Fruit fly (Drosophila melanogaster): ENCODE data around the gene CG14285.

Gene CG14285

DNA sequence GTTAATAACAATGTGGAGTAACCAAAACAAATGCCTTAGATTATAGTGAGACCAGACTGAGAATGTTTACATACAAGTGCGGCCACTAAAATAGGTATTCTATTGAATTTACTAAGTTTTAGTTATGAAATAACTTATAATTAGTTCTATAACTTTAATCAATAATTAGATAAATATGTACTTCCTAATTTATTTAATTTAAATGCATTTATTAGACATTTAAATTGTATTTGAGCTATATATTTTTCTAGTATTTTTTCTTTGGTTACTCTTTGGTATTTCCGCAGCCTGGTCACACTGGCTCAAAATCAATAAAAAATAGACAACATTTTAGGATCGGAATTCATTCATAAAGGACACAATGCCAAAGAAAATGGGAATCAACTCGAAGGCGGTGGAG, 6.3 kb downstream of the CG14285 start, which contains the start of the genes Prp18 and CG6013:
Gene Prp18, minus strand, starts transcription at position 62 of the 400 bp plus-strand sequence.
Gene CG6013, plus strand, starts transcription at position 294 of the 400 bp plus-strand sequence.
- peak; percentile 57 for TF ChIP-seq CG17801 (GFP tag; optimal IDR thresholded peaks at IDR 0.05; ENCODE audit: partially characterized antibody)

DNA sequence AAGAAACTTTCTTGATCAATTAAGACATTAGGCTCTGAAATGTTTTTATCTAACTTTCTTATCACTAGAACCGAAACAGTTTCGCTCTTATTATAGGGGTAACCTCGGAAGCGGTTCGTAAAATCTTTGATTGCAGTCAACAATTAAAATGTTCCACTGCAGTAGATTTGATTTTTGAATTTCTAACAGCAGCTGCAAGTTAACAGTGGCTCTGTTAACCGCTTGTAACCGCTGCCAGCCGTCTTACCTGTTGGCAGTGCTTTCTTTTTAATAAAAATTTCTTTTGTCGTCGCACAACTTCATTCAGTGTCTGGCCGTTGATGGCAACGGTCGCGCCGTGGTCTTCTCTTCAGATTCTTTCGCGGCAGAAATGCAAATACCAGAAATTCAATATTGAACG, 8.3 kb downstream of the CG14285 start, which contains the start of gene CG6026:
Gene CG6026, plus strand, starts transcription at position 301 of the 400 bp plus-strand sequence.
- no peak for TF ChIP-seq CG17801 (GFP tag; optimal IDR thresholded peaks at IDR 0.05; ENCODE audit: partially characterized antibody)

DNA sequence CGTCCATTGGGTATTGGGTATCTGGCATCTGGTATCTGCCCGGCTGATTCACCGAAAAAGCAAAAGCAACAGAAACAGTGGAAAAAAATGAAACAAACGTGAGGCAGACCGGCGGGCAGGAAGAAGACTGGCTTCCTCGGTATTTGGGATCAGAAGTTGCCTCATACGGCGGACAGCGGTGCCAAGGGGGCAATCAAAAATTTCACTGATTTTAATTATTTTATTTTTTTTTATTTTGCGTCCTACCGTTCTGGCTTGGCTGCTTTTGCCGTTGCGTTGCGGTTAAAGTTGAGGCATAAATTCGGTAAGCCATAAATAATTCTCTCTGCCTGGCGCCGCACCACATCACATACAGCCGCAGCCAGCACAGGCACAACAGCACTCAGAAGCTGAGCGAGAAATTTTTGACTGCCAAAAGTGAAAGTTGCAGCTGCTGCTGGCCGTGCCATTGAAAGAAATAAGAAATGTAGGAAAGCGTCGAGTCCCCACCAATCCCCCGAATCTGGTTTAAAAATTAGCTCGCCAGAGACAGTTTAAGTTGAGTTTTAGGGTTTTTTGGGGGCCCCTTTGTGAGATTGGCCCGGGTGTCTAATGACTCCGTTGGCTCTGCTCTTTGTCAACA, 11.7 kb downstream of the CG14285 start:
- TF ChIP-seq CG17801 (GFP tag; optimal IDR thresholded peaks at IDR 0.05; ENCODE audit: partially characterized antibody): no peak

DNA sequence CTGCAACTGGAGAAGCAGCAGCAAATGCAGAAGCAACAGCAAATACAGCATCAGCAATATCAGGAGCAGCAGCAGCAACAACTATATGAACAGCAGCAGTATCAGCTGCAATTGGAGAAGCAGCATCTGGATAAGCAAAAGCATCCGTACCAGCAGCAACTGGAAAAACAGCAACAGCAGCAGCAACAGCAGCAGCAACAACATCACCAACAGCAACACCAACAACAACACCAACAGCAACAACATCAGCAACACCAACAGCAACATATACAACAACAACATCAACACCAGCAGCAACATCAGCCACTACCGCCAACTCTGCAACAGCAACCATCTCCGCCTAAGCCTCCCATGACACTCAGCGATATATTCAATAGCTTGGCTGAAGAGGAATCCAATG, 15.8 kb downstream of the CG14285 start:
- no peak for TF ChIP-seq CG17801 (GFP tag; optimal IDR thresholded peaks at IDR 0.05; ENCODE audit: partially characterized antibody)

DNA sequence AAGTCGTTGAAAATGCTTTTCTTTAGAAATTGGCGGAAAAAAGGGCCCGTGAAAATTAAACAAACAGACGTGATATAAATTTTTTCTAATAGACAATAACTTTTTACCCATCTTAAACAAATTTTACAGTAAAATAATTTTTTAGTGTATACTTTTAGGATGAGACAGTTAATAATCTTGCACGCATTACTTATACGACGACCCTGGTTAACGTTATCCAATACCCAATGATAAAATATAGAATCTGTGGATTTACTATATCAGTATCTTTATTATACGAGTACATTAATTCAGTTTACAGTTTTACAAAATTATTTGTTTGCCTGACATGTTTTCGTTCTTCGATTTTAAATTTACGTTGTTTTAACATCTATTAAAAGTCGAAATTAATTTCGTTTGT, 19.7 kb downstream of the CG14285 start:
- TF ChIP-seq CG17801 (GFP tag; optimal IDR thresholded peaks at IDR 0.05; ENCODE audit: partially characterized antibody): no peak

DNA sequence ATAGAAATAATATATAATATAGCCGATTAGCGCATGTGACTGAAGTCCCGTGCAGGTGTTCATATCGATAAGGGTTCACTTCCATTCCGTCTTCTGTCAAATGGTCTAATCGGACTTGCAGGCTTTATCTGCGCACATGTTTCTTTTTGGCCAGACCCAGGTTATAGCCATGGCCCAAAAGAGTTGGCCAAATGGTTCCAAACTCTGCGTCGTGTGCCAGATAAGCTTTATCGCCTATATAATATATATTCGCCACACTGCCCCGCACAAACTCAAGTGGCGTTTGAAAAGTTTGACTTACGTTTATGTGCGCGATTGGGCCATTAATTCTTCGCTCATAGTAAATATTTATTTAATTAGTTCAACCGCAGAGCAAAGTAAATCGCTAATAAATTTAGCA, 26.3 kb downstream of the CG14285 start:
- no peak for TF ChIP-seq CG17801 (GFP tag; optimal IDR thresholded peaks at IDR 0.05; ENCODE audit: partially characterized antibody)

DNA sequence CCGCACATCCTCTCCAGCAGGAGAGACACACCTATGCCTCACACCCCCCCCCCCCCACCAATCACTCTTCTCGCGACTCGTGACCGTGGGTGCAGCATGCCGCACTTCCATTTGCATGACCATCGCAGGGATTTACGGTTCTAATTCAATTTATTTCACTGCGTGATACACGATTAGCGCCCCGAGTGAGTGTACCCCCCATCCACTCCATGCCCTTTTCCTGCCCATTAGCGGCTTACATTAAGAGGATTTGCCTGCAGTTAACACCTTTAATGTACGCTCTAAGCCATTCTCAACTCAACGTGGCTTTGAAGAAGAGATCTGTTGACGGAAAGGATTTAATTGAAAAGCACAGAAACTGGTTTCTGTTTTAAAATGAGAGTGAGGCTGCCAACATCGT, 27.6 kb downstream of the CG14285 start:
- no peak for TF ChIP-seq CG17801 (GFP tag; optimal IDR thresholded peaks at IDR 0.05; ENCODE audit: partially characterized antibody)

DNA sequence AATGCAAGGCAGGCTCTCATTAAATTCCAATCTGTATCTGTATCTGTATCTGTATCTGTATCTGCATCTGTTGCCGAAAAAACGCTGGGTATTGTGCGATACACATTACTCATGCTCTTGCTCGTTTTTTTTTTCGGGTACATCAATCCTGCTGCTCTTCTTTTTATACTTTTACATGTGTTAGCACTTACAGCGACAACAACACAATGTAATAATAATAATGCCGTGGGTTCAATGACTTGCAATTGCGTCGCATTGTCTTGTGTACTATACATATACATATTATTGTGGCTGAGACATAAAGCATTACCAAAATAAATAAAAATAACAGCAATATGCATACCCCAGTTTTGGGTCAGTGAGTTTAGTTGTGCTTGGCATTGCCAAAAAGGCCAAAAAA, 29.9 kb downstream of the CG14285 start:
- no peak for TF ChIP-seq CG17801 (GFP tag; optimal IDR thresholded peaks at IDR 0.05; ENCODE audit: partially characterized antibody)

DNA sequence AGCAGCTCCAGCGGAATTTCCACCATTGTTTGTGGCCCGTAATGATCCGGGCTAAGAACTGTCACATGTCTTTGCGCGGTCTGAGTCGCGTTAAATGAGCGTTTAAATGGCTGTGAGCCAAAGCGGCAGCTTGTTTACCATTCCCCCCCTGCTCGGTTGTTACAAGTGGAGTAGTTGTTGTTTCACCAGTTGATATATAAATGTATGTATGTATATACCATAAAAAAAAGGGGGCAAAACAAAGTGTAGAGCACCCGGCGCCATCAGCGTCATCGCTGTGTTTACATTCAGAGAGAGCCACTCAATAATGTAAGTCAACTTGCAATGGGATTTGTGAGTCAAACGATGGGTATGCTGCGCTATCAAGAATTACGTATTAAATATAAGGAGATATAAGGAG, 32.0 kb downstream of the CG14285 start:
- TF ChIP-seq CG17801 (GFP tag; optimal IDR thresholded peaks at IDR 0.05; ENCODE audit: partially characterized antibody): no peak

DNA sequence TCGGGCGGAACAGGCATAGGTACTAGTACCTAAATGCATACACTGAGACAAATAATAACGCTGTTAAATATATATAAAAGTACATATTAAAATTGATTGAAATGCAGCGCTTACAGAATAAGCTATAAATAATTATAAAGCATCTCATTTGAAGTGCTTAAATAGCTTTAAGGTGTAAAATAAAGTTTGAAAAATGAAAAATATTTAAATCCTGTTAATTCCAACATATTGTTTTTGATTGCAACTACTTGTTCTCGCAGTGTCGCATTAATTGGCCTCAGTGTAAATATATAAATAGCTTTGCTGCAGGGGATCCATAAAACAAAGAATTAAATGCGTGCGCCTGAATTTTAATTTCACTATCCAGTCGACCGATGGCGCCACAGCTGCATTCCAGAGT, 33.5 kb downstream of the CG14285 start:
- no peak for TF ChIP-seq CG17801 (GFP tag; optimal IDR thresholded peaks at IDR 0.05; ENCODE audit: partially characterized antibody)

DNA sequence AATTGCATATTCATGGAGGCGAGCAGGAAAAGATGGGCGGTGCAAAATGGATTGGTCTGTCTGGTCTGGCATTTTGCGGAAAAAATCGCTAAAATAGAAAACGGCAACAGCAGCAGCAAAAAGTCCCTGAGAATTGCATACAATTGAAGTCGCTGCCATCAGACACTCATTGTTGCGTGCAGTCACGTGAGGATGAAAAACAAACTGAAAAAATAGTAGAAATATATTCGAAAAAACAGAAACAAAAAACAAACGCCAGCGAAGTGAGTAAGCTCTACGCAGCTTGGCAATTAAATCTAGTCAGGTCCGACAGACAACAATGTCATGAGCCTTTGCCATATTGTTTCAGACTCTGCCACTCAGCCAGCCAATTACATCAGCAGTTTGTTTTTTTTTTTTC, 34.4 kb downstream of the CG14285 start:
- TF ChIP-seq CG17801 (GFP tag; optimal IDR thresholded peaks at IDR 0.05; ENCODE audit: partially characterized antibody): no peak

DNA sequence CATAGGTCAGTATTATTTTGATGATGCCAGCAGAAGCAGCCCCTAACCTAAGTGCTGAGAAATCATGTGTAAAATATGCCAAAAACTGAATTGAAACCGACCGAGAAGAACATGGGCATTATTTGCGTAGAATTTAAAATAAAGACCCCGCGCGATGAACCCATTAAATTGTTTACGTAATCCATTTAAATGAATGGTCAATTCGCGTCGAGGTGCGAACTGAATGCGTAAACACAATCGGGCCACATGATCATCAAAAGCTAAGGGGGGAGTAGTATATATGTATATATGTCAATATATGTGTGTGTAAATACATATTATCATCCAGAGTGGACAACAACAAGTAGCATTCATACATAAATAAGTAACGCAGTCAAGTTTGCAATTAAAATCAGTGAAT, 35.3 kb downstream of the CG14285 start:
- TF ChIP-seq CG17801 (GFP tag; optimal IDR thresholded peaks at IDR 0.05; ENCODE audit: partially characterized antibody): no peak

DNA sequence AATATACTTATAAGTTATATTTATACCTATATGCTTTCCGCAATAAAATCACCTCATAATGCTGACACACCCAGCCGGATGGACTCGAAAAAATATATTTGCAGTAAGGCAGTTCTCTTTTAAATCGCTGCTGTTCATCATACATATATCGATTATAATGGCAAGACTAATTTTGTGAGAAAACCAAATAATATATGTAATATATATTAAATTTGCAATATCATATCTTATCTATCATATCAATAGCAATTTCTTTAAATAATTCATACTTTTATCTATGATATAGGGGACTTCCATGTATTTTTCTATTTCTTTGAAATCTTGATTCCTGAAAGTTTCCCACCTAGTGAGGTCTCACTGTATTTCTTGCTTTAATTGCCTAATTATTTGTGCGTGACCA, 37.6 kb downstream of the CG14285 start:
- TF ChIP-seq CG17801 (GFP tag; optimal IDR thresholded peaks at IDR 0.05; ENCODE audit: partially characterized antibody): no peak

DNA sequence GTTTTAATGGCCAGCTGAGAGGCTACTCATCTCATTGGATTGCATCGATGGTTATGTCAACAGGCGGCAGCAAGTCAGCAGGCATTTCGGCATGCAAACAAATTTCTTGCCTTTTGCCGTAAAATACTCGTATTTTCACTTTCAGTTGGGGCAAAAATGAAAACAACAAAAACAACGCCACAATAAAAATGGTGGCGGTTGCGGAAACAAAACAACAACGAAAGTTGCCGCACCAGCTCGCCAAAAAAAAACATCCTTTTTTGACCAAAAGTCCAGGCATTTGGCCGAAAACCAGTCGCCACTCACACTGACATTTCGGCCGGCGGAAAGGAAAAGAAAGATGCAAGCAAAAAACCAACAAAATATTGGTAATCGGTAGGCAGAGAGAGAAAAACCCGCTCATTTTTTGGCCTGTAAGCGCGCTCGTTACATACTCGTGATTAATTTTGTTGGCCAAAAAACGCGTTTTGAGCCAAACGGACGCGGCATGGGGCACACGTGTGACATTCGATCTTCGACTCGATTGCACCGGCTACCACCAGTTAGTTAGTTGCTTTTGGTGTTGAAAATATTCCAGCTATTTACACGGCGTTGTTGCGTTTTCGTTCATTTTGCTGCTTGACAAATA, 39.3 kb downstream of the CG14285 start:
- TF ChIP-seq CG17801 (GFP tag; optimal IDR thresholded peaks at IDR 0.05; ENCODE audit: partially characterized antibody): no peak

DNA sequence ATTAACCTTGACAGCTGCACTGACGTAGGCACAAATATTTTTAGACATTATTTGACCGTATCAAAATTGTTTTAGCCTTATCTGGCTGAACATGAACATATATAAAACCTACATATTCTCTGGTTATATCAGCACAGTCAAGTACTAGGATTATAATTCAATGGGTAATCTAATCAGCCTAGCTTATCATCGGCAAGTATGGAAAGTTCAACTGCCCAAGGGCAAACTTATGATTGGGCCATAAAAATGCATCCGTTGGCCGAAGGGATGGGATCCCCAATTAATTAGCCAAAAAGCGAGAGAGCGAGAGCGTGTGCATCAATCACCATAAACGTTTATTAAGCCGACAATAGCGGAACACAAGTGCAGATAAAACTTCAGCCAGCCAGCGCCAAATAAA, 40.6 kb downstream of the CG14285 start:
- no peak for TF ChIP-seq CG17801 (GFP tag; optimal IDR thresholded peaks at IDR 0.05; ENCODE audit: partially characterized antibody)

DNA sequence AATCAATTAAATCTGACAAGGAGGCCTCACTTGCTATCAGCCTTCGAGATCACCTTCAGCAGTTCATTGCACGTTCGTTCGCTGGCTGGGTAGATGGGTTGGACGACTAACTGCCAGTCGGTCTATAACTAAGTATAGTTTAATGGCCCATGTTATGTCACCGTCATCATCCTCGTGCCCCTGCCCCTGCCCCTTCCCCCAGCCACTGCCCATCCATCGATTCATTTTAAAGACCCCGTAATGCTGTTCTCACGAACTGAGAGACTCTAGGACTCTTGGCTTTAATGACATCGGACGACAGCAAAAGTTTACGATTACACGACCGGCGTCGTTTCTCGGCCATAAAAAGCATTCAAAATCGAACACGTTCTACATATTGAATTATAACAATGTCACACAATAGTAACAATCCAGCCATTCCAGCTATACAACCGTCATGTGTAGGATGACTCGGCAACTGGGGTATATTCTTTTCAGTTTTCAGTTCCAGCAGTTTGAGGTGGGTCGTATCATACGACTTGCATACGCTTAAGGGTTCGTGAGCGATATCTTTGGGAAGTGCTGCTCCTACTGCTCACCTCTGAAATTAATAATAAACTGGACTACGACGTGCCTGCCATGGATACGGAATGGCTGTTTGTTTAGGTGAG, 42.2 kb downstream of the CG14285 start:
- no peak for TF ChIP-seq CG17801 (GFP tag; optimal IDR thresholded peaks at IDR 0.05; ENCODE audit: partially characterized antibody)

All from ovary, adult (tissue).